Worm (Caenorhabditis elegans) whole organism, L3 larva: Measurements from ENCODE around the gene nhx-1.
A peak's percentile ranks its signal among the peaks of the same experiment; 100 is the strongest.

Experiments
- R02D3.7 ChIP-seq: fragments of 150-350 bp; optimal IDR thresholded peaks from 2 replicates; lab custom pipeline; 2014; ENCODE audit warnings: missing biosample characterization, missing genetic modification characterization
- ZK546.5 ChIP-seq: sonication (generic microtip); optimal IDR thresholded peaks from 2 replicates; lab custom pipeline; 2017; ENCODE audit warnings: missing biosample characterization, missing genetic modification characterization
- ceh-28 ChIP-seq: fragments of 150-350 bp; optimal IDR thresholded peaks from 2 replicates; lab custom pipeline; 2014; ENCODE audit warnings: missing biosample characterization, missing genetic modification reagents, missing genetic modification characterization
- egl-27 ChIP-seq: sonication (generic microtip); optimal IDR thresholded peaks from 4 replicates; lab custom pipeline; 2017; ENCODE audit warnings: missing biosample characterization, missing genetic modification reagents, missing genetic modification characterization
- elt-3 ChIP-seq, 3 experiments: fragments of 150-350 bp in 1 of 3; sonication (generic microtip) in 2 of 3; optimal IDR thresholded peaks; 2 replicates in 2 of 3; 4 replicates in 1 of 3; lab custom pipeline; 2014 to 2017; ENCODE audit warnings: missing biosample characterization in 3 of 3, missing genetic modification characterization in 3 of 3
- eor-1 ChIP-seq, 2 experiments: fragments of 150-350 bp; optimal IDR thresholded peaks; 2 replicates each; lab custom pipeline; 2014 to 2018; ENCODE audit warnings: missing biosample characterization in 2 of 2, missing genetic modification characterization in 2 of 2
- fkh-10 ChIP-seq: sonication (generic microtip); optimal IDR thresholded peaks from 2 replicates; lab custom pipeline; 2017; ENCODE audit warnings: missing biosample characterization, missing genetic modification reagents, missing genetic modification characterization
- fos-1 ChIP-seq: fragments of 150-350 bp; optimal IDR thresholded peaks from 2 replicates; lab custom pipeline; 2014; ENCODE audit warnings: missing biosample characterization, missing genetic modification characterization
- lin-39 ChIP-seq: fragments of 150-350 bp; optimal IDR thresholded peaks from 2 replicates; lab custom pipeline; 2018; ENCODE audit warnings: missing biosample characterization, missing genetic modification reagents, missing genetic modification characterization
- mdl-1 ChIP-seq: fragments of 150-350 bp; optimal IDR thresholded peaks from 2 replicates; lab custom pipeline; 2014; ENCODE audit warnings: missing biosample characterization, missing genetic modification characterization
- nhr-25 ChIP-seq: sonication (generic microtip); optimal IDR thresholded peaks from 2 replicates; lab custom pipeline; 2017; ENCODE audit warnings: missing biosample characterization, missing genetic modification characterization
- unc-62 ChIP-seq: fragments of 150-350 bp; sonication (generic microtip); optimal IDR thresholded peaks from 4 replicates; lab custom pipeline; 2014; ENCODE audit warnings: missing biosample characterization, missing genetic modification reagents, missing genetic modification characterization
- ztf-11 ChIP-seq: fragments of 150-350 bp; optimal IDR thresholded peaks from 2 replicates; lab custom pipeline; 2014; ENCODE audit warnings: missing biosample characterization, missing genetic modification characterization

- TF ChIP-seq ceh-28 (tag; lab: Kevin White, UChicago) (no peak), R02D3.7 (tag; lab: Kevin White, UChicago) (no peak), fkh-10 (no peak), unc-62 (GFP tag; lab: Kevin White, UChicago) (no peak), fos-1 (tag; lab: Kevin White, UChicago) (no peak), lin-39 (tag; lab: Kevin White, UChicago) (peak; percentile 51), ZK546.5 (tag; lab: Kevin White, UChicago) (no peak), mdl-1 (tag; lab: Kevin White, UChicago) (no peak), ztf-11 (tag; lab: Kevin White, UChicago) (no peak), eor-1 (tag; optimal IDR thresholded peaks at IDR 0.05; lab: Kevin White, UChicago) (no peak), elt-3 (tag; optimal IDR thresholded peaks at IDR 0.05; lab: Kevin White, UChicago) (no peak), egl-27 (tag; lab: Kevin White, UChicago) (no peak), nhr-25 (tag; lab: Kevin White, UChicago) (peak; percentile 31)
Measured at ce11 chrX:16040207-16040716, 23.3 kb downstream of the nhx-1 start, which contains the start of gene B0395.3.
